Worm (Caenorhabditis elegans): ENCODE measurements around the gene efhd-1.

The efhd-1 gene

DNA sequence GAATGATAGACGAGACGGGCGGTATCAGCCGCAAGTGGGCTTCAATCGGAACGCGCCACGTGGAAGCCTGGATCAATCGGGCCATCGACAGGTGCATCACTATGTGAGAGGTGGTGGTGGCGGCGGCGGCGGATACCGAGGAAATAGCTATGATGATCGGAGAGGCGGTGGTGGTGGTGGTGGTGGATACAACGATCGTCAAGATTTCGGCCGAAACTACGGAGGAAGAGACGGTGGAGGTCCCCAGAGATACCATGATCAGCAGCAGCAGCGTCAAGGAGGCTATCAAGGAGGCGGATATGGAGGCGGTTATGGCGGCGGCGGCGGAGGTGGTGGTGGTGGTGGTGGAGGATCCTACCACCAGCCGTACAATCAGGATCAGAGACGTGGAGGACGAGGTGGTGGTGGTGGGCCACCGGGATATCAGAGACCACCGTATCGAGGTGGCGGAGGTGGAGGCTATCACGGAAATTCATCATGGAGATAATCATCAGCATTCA, 13.1 kb upstream of the efhd-1 start:
- no peak for TF ChIP-seq lin-40 (tag; optimal IDR thresholded peaks at IDR 0.05)
- TF ChIP-seq athp-1 (tag; optimal IDR thresholded peaks at IDR 0.05), result no peak
- TF ChIP-seq bed-1 (GFP tag; IDR thresholded peaks at IDR 0.05), result no peak
- peak; percentile 78 for TF ChIP-seq zfh-2 (GFP tag; conservative IDR thresholded peaks at IDR 0.05)
- no peak for TF ChIP-seq ceh-40 (GFP tag; IDR thresholded peaks at IDR 0.05)
- no peak for TF ChIP-seq Y53G8AR.9 (GFP tag; conservative IDR thresholded peaks at IDR 0.05)
- TF ChIP-seq K12H6.12 (tag; optimal IDR thresholded peaks at IDR 0.05), result no peak
- TF ChIP-seq egrh-3 (GFP tag; IDR thresholded peaks at IDR 0.05), result peak; percentile 81
- no peak for TF ChIP-seq lsy-27 (tag; optimal IDR thresholded peaks at IDR 0.05; ENCODE audit: borderline replicate concordance, insufficient read depth)
- no peak for TF ChIP-seq ztf-18 (tag; optimal IDR thresholded peaks at IDR 0.05)
- TF ChIP-seq tlf-1 (GFP tag; optimal IDR thresholded peaks at IDR 0.05), result no peak
- no peak for TF ChIP-seq lin-26 (GFP tag; IDR thresholded peaks at IDR 0.05)
- 0 out of 2 replicates have a peak, but pooled peaks have one; percentile 20 for TF ChIP-seq cebp-1 (GFP tag; IDR thresholded peaks at IDR 0.05)
- TF ChIP-seq cebp-1 (tag; optimal IDR thresholded peaks at IDR 0.05), result no peak
- TF ChIP-seq bed-2 (GFP tag; IDR thresholded peaks at IDR 0.05), result no peak
- no peak for TF ChIP-seq dpl-1 (GFP tag; optimal IDR thresholded peaks at IDR 0.05)

DNA sequence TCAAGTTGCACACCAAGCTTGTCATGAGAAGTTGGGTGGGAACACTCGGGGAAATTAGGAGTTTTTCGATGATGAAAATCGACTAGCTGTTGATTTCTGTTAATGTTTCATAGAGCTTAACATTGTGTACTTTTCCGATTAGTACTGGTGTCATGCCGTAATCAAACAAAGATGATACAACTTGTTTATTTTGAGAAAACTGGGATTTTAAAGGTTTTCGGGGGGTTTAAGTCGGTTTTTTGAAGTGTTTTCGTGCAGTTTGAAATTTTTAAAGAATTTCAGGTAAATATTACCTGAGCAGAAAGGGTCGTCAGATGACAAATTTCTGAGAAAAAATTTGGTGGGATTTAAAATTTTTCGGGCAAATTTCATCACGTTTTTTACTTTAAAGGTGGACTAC, 7.1 kb upstream of the efhd-1 start, which contains the start of gene eat-2:
Gene eat-2 (minus strand): TSS at position 101 of the 400 bp plus-strand sequence.
- TF ChIP-seq somi-1 (GFP tag; optimal IDR thresholded peaks at IDR 0.05), result no peak
- no peak for TF ChIP-seq lsl-1 (GFP tag; optimal IDR thresholded peaks at IDR 0.05)
- no peak for TF ChIP-seq T26A5.8 (tag; optimal IDR thresholded peaks at IDR 0.05)
- TF ChIP-seq cebp-1 (GFP tag; IDR thresholded peaks at IDR 0.05), result no peak
- no peak for TF ChIP-seq cebp-1 (tag; optimal IDR thresholded peaks at IDR 0.05)
- no peak for TF ChIP-seq aptf-3 (GFP tag; IDR thresholded peaks at IDR 0.05)
- no peak for TF ChIP-seq nfya-1 (tag; optimal IDR thresholded peaks at IDR 0.05; ENCODE audit: borderline replicate concordance, insufficient read depth)
- TF ChIP-seq ceh-40 (GFP tag; IDR thresholded peaks at IDR 0.05), result no peak
- no peak for TF ChIP-seq F52B5.7 (tag; optimal IDR thresholded peaks at IDR 0.05)
- no peak for TF ChIP-seq dpff-1 (tag; optimal IDR thresholded peaks at IDR 0.05)
- TF ChIP-seq hmg-20 (GFP tag; IDR thresholded peaks at IDR 0.05), result no peak
- TF ChIP-seq mcd-1 (GFP tag; IDR thresholded peaks at IDR 0.05), result no peak
- no peak for TF ChIP-seq F33H1.4 (GFP tag; IDR thresholded peaks at IDR 0.05)
- TF ChIP-seq cebp-2 (GFP tag; IDR thresholded peaks at IDR 0.05), result no peak
- TF ChIP-seq ets-4 (GFP tag; optimal IDR thresholded peaks at IDR 0.05), result no peak
- TF ChIP-seq gei-17 (GFP tag; optimal IDR thresholded peaks at IDR 0.05), result no peak
- no peak for TF ChIP-seq hmg-1.2 (GFP tag; IDR thresholded peaks at IDR 0.05)
- TF ChIP-seq akir-1 (GFP tag; optimal IDR thresholded peaks at IDR 0.05), result no peak
- no peak for TF ChIP-seq lin-35 (GFP tag; optimal IDR thresholded peaks at IDR 0.05)
- TF ChIP-seq bed-1 (GFP tag; IDR thresholded peaks at IDR 0.05), result no peak

DNA sequence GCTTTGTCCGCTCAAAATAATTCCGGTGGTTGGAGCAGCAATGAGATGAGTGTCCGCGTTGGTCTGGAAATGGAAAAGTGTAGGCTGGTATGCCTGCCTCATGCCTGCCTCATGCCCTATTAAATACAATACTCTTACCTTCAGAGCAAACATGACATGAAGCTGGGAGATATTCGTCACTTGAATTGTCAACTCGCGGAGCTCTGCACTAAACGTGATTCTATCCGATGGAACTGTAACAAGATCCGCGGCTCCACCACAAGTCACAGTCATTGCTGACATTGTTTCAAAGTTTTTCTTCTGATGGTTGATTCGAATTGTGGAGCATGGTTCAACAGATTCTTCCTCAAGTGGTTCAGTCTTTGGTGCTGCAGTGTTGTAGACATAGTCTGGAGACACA, 5.4 kb upstream of the efhd-1 start:
- TF ChIP-seq nfyb-1 (GFP tag; IDR thresholded peaks at IDR 0.05) (no peak), mxl-1 (tag; optimal IDR thresholded peaks at IDR 0.05) (no peak)

DNA sequence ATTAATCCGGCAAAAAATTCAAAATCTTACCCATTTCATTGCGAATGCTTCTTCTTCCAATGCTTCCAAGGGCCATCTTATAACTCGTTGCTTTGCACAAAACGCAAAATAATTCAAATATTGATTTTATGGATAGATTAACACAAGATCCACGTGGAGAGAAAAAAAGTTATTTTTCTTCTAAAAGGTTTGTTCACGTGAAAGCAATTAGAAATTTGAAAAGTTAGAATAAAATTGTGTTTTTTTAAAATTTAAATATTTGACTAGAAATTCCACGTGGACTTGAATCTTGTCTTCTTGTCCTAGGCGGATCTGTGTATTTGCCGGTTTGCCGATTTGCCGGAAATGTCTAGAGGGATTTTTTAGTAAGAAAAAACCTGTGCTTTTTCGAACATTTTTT, 3.5 kb upstream of the efhd-1 start, which contains the start of gene Y48B6A.5:
Gene Y48B6A.5 (minus strand): TSS at position 101 of the 400 bp plus-strand sequence.
- TF ChIP-seq sea-2 (GFP tag; IDR thresholded peaks at IDR 0.05) (no peak), ama-1 (optimal IDR thresholded peaks at IDR 0.05) (no peak), ama-1 (GFP tag; optimal IDR thresholded peaks at IDR 0.05) (no peak), atf-7 (tag; optimal IDR thresholded peaks at IDR 0.05) (no peak), F57C9.4 (tag; optimal IDR thresholded peaks at IDR 0.05) (no peak), ztf-22 (GFP tag; optimal IDR thresholded peaks at IDR 0.05) (no peak), nhr-80 (tag; optimal IDR thresholded peaks at IDR 0.05) (no peak), Y53F4B.3 (GFP tag; IDR thresholded peaks at IDR 0.05) (no peak), akir-1 (GFP tag; optimal IDR thresholded peaks at IDR 0.05) (no peak), madf-6 (GFP tag; IDR thresholded peaks at IDR 0.05) (no peak), F23B12.7 (tag; optimal IDR thresholded peaks at IDR 0.05; ENCODE audit: insufficient read depth) (no peak), nhr-90 (tag; optimal IDR thresholded peaks at IDR 0.05) (no peak), F39B2.1 (GFP tag; IDR thresholded peaks at IDR 0.05) (no peak), ceh-79 (tag; optimal IDR thresholded peaks at IDR 0.05) (no peak), rcor-1 (GFP tag; IDR thresholded peaks at IDR 0.05) (no peak)

Measured in whole organism, young adult.